Worm (Caenorhabditis elegans) whole organism, early embryonic: ENCODE data around the gene F46C5.9.

ENCODE experiments used
- B0310.2 ChIP-seq: sonication (generic microtip); optimal IDR thresholded peaks from 2 replicates; lab custom pipeline; 2016; ENCODE audit warnings: mild to moderate bottlenecking, missing genetic modification characterization, missing compliant biosample characterization
- F13C5.2 ChIP-seq: sonication (generic microtip); optimal IDR thresholded peaks from 2 replicates; lab custom pipeline; 2017; ENCODE audit warnings: mild to moderate bottlenecking, missing genetic modification characterization, inconsistent platforms, missing compliant biosample characterization
- aly-1 ChIP-seq: sonication (generic microtip); optimal IDR thresholded peaks from 2 replicates; lab custom pipeline; 2016; ENCODE audit warnings: missing genetic modification characterization, missing compliant biosample characterization
- ama-1 ChIP-seq: fragments of 150-350 bp; optimal IDR thresholded peaks from 2 replicates; lab custom pipeline; 2014
- ceh-13 ChIP-seq: fragments of 200-800 bp; sonication (Bioruptor generic); optimal IDR thresholded peaks from 2 replicates; lab custom pipeline; 2018; ENCODE audit warnings: mild to moderate bottlenecking, missing genetic modification characterization, missing compliant biosample characterization
- ceh-36 ChIP-seq: sonication (generic microtip); optimal IDR thresholded peaks from 2 replicates; lab custom pipeline; 2016; ENCODE audit warnings: missing genetic modification characterization, inconsistent platforms, missing compliant biosample characterization
- ets-7 ChIP-seq: sonication (generic microtip); optimal IDR thresholded peaks from 2 replicates; lab custom pipeline; 2016; ENCODE audit warnings: missing genotype, missing genetic modification characterization, missing compliant biosample characterization
- flt-1 ChIP-seq: fragments of 200-800 bp; sonication (Bioruptor generic); IDR thresholded peaks from 2 replicates; pipeline ENCODE4 v1.3.6; 2022; ENCODE audit warnings: missing genetic modification characterization, missing compliant biosample characterization
- hmbx-1 ChIP-seq: sonication (generic microtip); optimal IDR thresholded peaks from 2 replicates; lab custom pipeline; 2016; ENCODE audit warnings: mild to moderate bottlenecking, missing genetic modification characterization, missing compliant biosample characterization
- hmg-4 ChIP-seq: fragments of 200-800 bp; sonication (Bioruptor generic); optimal IDR thresholded peaks from 2 replicates; lab custom pipeline; 2018; ENCODE audit warnings: mild to moderate bottlenecking, missing genetic modification characterization, missing compliant biosample characterization
- hnd-1 ChIP-seq: sonication (generic microtip); optimal IDR thresholded peaks from 2 replicates; lab custom pipeline; 2016; ENCODE audit warnings: missing genetic modification characterization, missing compliant biosample characterization
- pes-1 ChIP-seq: fragments of 200-800 bp; sonication (Bioruptor generic); IDR thresholded peaks from 2 replicates; pipeline ENCODE4 v1.3.6; 2022; ENCODE audit warnings: missing genetic modification reagents, missing genetic modification characterization, missing compliant biosample characterization
- scrt-1 ChIP-seq: fragments of 200-800 bp; sonication (Bioruptor generic); IDR thresholded peaks from 2 replicates; pipeline ENCODE4 v1.3.6; 2022; ENCODE audit warnings: missing genetic modification characterization, missing compliant biosample characterization
- sea-1 ChIP-seq: fragments of 200-800 bp; sonication (Bioruptor generic); conservative IDR thresholded peaks from 2 replicates; pipeline ENCODE4 v1.3.6; 2022; ENCODE audit warnings: missing genetic modification characterization, missing compliant biosample characterization
- tbx-11 ChIP-seq: fragments of 200-800 bp; sonication (Bioruptor generic); IDR thresholded peaks from 2 replicates; pipeline ENCODE4 v1.3.6; 2022; ENCODE audit warnings: missing genetic modification characterization, missing compliant biosample characterization
- tbx-37 ChIP-seq: fragments of 200-800 bp; sonication (Bioruptor generic); conservative IDR thresholded peaks from 2 replicates; pipeline ENCODE4 v1.3.6; 2022; ENCODE audit warnings: missing genetic modification reagents, missing genetic modification characterization, missing compliant biosample characterization
- tra-4 ChIP-seq: sonication (generic microtip); optimal IDR thresholded peaks from 2 replicates; lab custom pipeline; 2017; ENCODE audit warnings: missing genetic modification characterization, missing compliant biosample characterization

F46C5.9 gene

DNA sequence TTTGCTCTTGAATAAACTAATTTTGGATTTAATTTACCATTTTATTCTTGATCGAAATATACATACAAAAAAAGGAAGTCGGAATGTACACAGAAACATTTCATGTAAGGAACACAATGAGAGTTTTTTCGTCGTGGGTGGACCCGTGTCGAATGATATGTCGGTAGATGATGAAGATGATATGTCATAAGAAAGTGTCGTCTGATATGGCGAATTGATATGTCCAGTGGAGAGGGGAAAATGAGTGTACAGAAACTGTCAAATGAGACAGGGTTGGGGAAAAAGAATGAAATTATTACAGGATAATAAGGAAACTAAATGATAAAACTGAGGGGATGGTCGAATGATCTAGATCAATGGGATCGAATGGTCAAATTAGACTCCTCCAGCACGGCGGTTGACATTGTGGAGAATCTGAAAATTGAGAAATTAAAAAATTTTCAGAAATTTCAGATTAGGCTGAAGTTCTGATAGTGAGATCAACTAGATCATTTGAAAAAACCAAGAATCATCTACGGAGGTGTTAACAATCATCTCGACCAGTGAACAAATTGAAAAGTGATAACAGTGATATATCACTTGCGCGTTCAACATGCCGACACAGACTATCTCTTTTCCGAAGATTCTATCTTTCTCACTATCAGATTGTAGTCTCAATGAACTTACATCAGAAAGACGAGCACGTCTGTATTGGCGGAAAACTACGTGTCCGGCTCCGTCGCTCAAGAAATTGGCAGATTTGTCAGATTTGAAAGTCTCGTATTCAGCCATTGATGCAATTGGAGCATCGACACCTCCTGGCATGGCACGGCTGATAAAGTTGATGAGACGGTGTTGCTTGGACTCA, 9.8 kb upstream of the F46C5.9 start:
- TF ChIP-seq ceh-36 (no peak), flt-1 (GFP tag; lab: Robert Waterston, UW) (no peak), F13C5.2 (tag; lab: Kevin White, UChicago) (no peak), tbx-11 (GFP tag; lab: Robert Waterston, UW) (no peak), hmbx-1 (tag; lab: Kevin White, UChicago) (no peak), ets-7 (tag; lab: Kevin White, UChicago) (no peak)

DNA sequence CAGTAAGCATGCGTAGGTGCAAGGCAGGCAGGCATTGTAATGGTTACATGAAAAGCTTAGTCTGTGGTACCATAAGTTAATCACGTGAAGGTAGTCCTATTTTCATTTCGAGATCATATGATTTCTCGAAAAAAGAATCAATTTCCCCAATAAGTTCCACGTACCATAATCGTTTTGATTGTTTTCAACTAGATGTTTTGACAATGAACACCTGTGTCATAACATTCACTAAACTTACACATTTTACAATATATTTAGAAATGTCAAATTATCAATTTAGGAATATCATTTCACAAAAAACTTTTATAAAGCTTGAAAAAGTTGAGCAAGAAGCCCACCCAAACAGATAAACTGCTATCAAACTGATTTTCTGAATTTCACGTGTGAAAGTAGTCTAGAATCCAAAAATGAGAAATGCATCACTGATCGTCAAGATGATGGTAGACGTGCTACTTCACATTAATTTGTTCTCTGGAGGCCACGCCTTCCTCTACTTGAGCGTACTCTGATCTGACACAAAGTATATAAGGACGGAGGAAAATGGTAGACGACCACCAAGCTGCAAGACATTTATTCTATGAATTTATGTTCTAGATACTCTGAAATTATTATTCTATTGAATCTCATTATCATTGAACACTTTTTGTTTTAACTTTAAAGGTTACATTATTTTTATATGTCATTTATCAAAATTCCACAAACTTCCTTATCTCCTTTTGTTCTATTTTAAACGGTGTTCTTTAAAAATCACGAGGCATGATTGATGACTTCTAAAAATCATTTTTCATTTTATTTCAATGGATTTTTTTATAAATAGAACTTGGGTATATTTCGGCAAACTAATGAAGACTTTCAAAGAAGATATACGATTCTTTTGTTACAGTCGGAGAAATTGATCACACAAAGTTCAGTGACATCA, 8.7 kb upstream of the F46C5.9 start, which contains the start of gene F46C5.10:
TSS of gene F46C5.10 (minus strand) at position 51 of the 919 bp plus-strand sequence.
- TF ChIP-seq hmg-4 (GFP tag; lab: Kevin White, UChicago) (no peak), B0310.2 (tag; lab: Kevin White, UChicago) (no peak), pes-1 (no peak), F13C5.2 (tag; lab: Kevin White, UChicago) (no peak), tra-4 (tag; lab: Kevin White, UChicago) (no peak), ceh-36 (no peak), scrt-1 (GFP tag; lab: Robert Waterston, UW) (no peak), ets-7 (tag; lab: Kevin White, UChicago) (no peak)

DNA sequence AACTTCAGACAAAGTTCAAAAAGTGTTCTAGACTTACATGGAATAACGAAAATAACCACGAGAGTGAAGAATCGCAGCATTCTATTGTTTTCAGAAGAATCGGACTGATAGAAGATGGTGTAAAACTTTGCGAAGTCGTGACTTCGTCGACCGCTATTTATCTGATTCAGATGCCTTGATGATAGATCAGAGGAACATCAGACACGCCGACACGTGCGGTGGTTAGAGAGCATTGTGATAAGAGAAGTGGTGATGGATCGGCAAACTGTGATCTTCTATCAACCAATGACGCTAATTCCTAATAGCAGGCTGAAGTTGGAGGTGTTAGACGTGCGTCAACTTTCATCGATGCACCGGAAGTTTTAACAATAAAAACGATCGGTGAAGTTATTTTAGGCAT, 7.7 kb upstream of the F46C5.9 start:
- no peak for TF ChIP-seq hmg-4 (GFP tag; lab: Kevin White, UChicago)
- TF ChIP-seq ets-7 (tag; lab: Kevin White, UChicago) = no peak
- no peak for TF ChIP-seq tra-4 (tag; lab: Kevin White, UChicago)
- TF ChIP-seq ceh-13 (GFP tag; lab: Kevin White, UChicago) = no peak
- no peak for TF ChIP-seq ama-1 (lab: Kevin White, UChicago)

DNA sequence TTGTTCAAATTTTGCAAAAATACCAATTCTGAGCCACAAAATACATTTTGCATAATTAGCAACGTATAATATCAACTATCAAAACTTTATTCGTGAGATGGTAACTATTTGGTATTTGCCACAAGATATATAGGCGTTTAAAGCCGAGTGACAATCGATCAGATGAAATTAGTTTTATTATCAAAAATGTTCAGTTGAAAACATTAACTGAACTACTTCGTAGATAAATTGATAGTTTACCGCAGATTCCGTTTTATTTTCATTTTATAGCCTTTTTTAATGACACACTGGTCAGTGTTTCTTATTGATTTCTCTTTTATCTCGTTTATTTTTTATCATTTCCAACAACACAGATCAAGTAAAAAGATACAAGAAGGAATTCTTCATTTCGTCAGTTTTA, 6.7 kb upstream of the F46C5.9 start:
- no peak for TF ChIP-seq flt-1 (GFP tag; lab: Robert Waterston, UW)
- TF ChIP-seq scrt-1 (GFP tag; lab: Robert Waterston, UW) = no peak
- no peak for TF ChIP-seq hnd-1 (tag; lab: Kevin White, UChicago)
- TF ChIP-seq tbx-11 (GFP tag; lab: Robert Waterston, UW) = no peak
- no peak for TF ChIP-seq hmg-4 (GFP tag; lab: Kevin White, UChicago)
- no peak for TF ChIP-seq tra-4 (tag; lab: Kevin White, UChicago)
- TF ChIP-seq sea-1 (GFP tag; lab: Robert Waterston, UW) = no peak
- TF ChIP-seq ama-1 (lab: Kevin White, UChicago) = no peak
- TF ChIP-seq B0310.2 (tag; lab: Kevin White, UChicago) = no peak
- TF ChIP-seq F13C5.2 (tag; lab: Kevin White, UChicago) = no peak
- TF ChIP-seq pes-1 = no peak
- TF ChIP-seq hmbx-1 (tag; lab: Kevin White, UChicago) = no peak
- no peak for TF ChIP-seq aly-1 (tag; lab: Kevin White, UChicago)
- TF ChIP-seq ceh-36 = no peak

DNA sequence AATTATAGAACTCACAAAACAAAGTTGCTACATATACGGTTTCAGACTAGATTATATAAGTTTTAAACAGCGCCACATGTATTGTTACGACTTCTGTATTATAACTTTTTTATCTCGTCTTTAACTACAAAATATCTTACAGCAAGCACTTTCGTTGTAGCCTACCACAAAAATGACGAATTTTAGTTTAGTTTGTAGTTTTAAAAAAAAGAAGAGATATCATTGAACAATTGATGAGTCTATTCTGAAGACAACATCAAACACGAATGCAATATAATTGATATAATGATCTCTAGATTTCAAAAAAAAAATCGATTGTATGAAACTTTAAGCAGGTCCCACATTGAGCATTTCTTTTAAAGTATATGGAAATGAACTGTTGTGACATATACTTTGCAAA, 3.7 kb upstream of the F46C5.9 start:
- TF ChIP-seq ama-1 (lab: Kevin White, UChicago) = no peak
- no peak for TF ChIP-seq sea-1 (GFP tag; lab: Robert Waterston, UW)
- no peak for TF ChIP-seq ceh-13 (GFP tag; lab: Kevin White, UChicago)
- no peak for TF ChIP-seq tbx-11 (GFP tag; lab: Robert Waterston, UW)

DNA sequence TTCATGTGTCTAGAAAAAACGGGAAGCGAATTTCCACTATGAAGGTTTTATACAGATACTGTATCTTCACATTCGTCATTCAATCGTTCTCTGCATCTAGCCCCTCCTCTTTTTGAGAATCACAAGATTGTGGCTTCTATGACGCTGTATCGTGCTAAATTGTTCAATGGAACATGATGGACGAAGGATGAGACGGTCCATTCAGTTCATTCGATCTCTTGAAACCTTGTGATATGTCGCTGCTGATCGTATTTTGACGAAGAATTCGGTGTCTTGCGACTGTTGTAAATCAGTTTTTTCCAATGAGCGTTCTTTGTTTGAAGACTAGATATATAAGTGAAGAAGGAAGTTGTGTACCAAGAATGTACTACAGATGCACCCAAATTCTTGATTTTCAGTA, 3.1 kb upstream of the F46C5.9 start:
- TF ChIP-seq tbx-11 (GFP tag; lab: Robert Waterston, UW) (no peak), F13C5.2 (tag; lab: Kevin White, UChicago) (no peak), pes-1 (no peak), aly-1 (tag; lab: Kevin White, UChicago) (no peak), ceh-36 (no peak), ama-1 (lab: Kevin White, UChicago) (no peak), hmbx-1 (tag; lab: Kevin White, UChicago) (no peak), tbx-37 (GFP tag; lab: Robert Waterston, UW) (no peak), hmg-4 (GFP tag; lab: Kevin White, UChicago) (no peak)

DNA sequence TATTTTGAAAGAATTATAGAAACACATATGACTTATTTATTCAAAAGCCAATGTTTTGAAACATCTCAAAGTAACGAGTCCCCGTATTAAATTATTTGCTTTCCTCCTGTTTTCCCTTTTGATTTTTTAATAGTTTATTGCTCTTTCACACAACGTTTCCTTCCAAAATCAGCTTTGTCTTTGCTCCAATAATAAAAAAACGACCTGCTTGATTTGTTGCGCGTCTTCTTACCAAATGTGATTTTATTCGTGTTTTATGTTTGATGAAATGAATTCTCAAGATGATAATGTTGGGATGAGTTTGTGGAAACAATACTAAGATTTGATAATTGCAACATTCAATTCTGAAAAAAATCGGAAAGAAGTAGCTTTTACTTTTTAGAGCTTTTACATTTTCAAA, 1.8 kb upstream of the F46C5.9 start:
- no peak for TF ChIP-seq hnd-1 (tag; lab: Kevin White, UChicago)
- TF ChIP-seq sea-1 (GFP tag; lab: Robert Waterston, UW) = no peak
- no peak for TF ChIP-seq ceh-36
- no peak for TF ChIP-seq B0310.2 (tag; lab: Kevin White, UChicago)
- TF ChIP-seq F13C5.2 (tag; lab: Kevin White, UChicago) = no peak
- no peak for TF ChIP-seq tbx-37 (GFP tag; lab: Robert Waterston, UW)
- no peak for TF ChIP-seq aly-1 (tag; lab: Kevin White, UChicago)
- TF ChIP-seq pes-1 = no peak
- TF ChIP-seq hmbx-1 (tag; lab: Kevin White, UChicago) = no peak
- TF ChIP-seq hmg-4 (GFP tag; lab: Kevin White, UChicago) = no peak
- TF ChIP-seq ceh-13 (GFP tag; lab: Kevin White, UChicago) = no peak
